Fruit fly (Drosophila melanogaster) whole organism, embryonic: ENCODE results near the gene CG14082.

Experiments used
- Antp ChIP-seq: fragments of 200-800 bp; sonication (Bioruptor generic); optimal IDR thresholded peaks from 3 replicates; lab custom pipeline; 2016; ENCODE audit warnings: missing biosample characterization, missing genetic modification characterization
- C15 ChIP-seq: fragments of 200-800 bp; sonication (Bioruptor generic); IDR thresholded peaks from 3 replicates; pipeline ENCODE4 v1.3.6; 2022; ENCODE audit warnings: missing biosample characterization, missing genetic modification characterization
- CG10321 ChIP-seq: fragments of 200-800 bp; sonication (Bioruptor generic); IDR thresholded peaks from 2 replicates; pipeline ENCODE4 v1.3.6; 2022; ENCODE audit warnings: missing biosample characterization, missing genetic modification characterization
- CG11723 ChIP-seq: fragments of 200-800 bp; sonication (Bioruptor generic); optimal IDR thresholded peaks from 2 replicates; lab custom pipeline; 2017; ENCODE audit warnings: missing biosample characterization, mild to moderate bottlenecking, missing genetic modification characterization
- CG13123 ChIP-seq: fragments of 200-800 bp; sonication (Bioruptor generic); optimal IDR thresholded peaks from 2 replicates; lab custom pipeline; 2016; ENCODE audit warnings: missing biosample characterization, missing genetic modification characterization
- CG13296 ChIP-seq: fragments of 200-800 bp; sonication (Bioruptor generic); optimal IDR thresholded peaks from 3 replicates; lab custom pipeline; 2018; ENCODE audit warnings: missing biosample characterization, mild to moderate bottlenecking, missing genetic modification characterization
- CG15011 ChIP-seq: fragments of 200-800 bp; sonication (Bioruptor generic); optimal IDR thresholded peaks from 3 replicates; lab custom pipeline; 2018; ENCODE audit warnings: missing biosample characterization, mild to moderate bottlenecking, missing genetic modification characterization
- CG16815 ChIP-seq: fragments of 200-800 bp; sonication (Bioruptor generic); optimal IDR thresholded peaks from 3 replicates; lab custom pipeline; 2017; ENCODE audit warnings: missing biosample characterization, mild to moderate bottlenecking, missing genetic modification characterization
- CG17829 ChIP-seq: fragments of 200-800 bp; optimal IDR thresholded peaks from 2 replicates; lab custom pipeline; 2019; ENCODE audit warnings: missing biosample characterization, mild to moderate bottlenecking, missing genetic modification characterization, moderate library complexity
- CG2116 ChIP-seq: fragments of 200-800 bp; sonication (Bioruptor generic); optimal IDR thresholded peaks from 3 replicates; lab custom pipeline; 2018; ENCODE audit warnings: missing biosample characterization, mild to moderate bottlenecking, missing genetic modification characterization
- CG2129 ChIP-seq: fragments of 200-800 bp; sonication (Bioruptor generic); IDR thresholded peaks from 2 replicates; pipeline ENCODE4 v1.3.6; 2022; ENCODE audit warnings: missing biosample characterization, missing genetic modification characterization; ENCODE audit not compliant: partially characterized antibody
- CG31441 ChIP-seq: fragments of 200-800 bp; sonication (Bioruptor generic); IDR thresholded peaks from 2 replicates; pipeline ENCODE4 v1.3.6; 2022; ENCODE audit warnings: missing biosample characterization, missing genetic modification characterization
- CG3163 ChIP-seq: fragments of 200-800 bp; sonication (Bioruptor generic); optimal IDR thresholded peaks from 3 replicates; lab custom pipeline; 2016; ENCODE audit warnings: missing biosample characterization, missing genetic modification characterization
- CG33213 ChIP-seq: fragments of 200-800 bp; sonication (Bioruptor generic); optimal IDR thresholded peaks from 3 replicates; lab custom pipeline; 2016; ENCODE audit warnings: missing biosample characterization, missing genetic modification characterization
- CG4617 ChIP-seq: fragments of 200-800 bp; sonication (Bioruptor generic); optimal IDR thresholded peaks from 3 replicates; lab custom pipeline; 2016; ENCODE audit warnings: missing biosample characterization, missing genetic modification characterization, borderline replicate concordance
- CG4707 ChIP-seq: fragments of 200-800 bp; sonication (Bioruptor generic); optimal IDR thresholded peaks from 2 replicates; lab custom pipeline; 2018; ENCODE audit warnings: missing biosample characterization, mild to moderate bottlenecking, missing genetic modification characterization, moderate library complexity
- CG5953 ChIP-seq: fragments of 200-800 bp; sonication (Bioruptor generic); IDR thresholded peaks from 2 replicates; pipeline ENCODE4 v1.3.6; 2022; ENCODE audit warnings: missing biosample characterization, missing genetic modification characterization
- CG6689 ChIP-seq: fragments of 200-800 bp; sonication (Bioruptor generic); IDR thresholded peaks from 2 replicates; pipeline ENCODE4 v1.3.6; 2022; ENCODE audit warnings: missing biosample characterization, missing genetic modification characterization
- CG8924 ChIP-seq: fragments of 200-800 bp; optimal IDR thresholded peaks from 3 replicates; lab custom pipeline; 2019; ENCODE audit warnings: missing biosample characterization, mild to moderate bottlenecking, missing genetic modification characterization, moderate library complexity
- CG9727 ChIP-seq: fragments of 200-800 bp; sonication (Bioruptor generic); optimal IDR thresholded peaks from 3 replicates; lab custom pipeline; 2017; ENCODE audit warnings: missing biosample characterization, mild to moderate bottlenecking, missing genetic modification characterization
- CG9876 ChIP-seq: fragments of 200-800 bp; sonication (Bioruptor generic); optimal IDR thresholded peaks from 2 replicates; lab custom pipeline; 2016; ENCODE audit warnings: missing biosample characterization, missing genetic modification characterization
- CoRest ChIP-seq: fragments of 200-800 bp; sonication (Bioruptor generic); optimal IDR thresholded peaks from 3 replicates; lab custom pipeline; 2018; ENCODE audit warnings: missing biosample characterization, mild to moderate bottlenecking, missing genetic modification characterization, moderate library complexity
- Doc2 ChIP-seq: fragments of 200-800 bp; sonication (Bioruptor generic); IDR thresholded peaks from 2 replicates; pipeline ENCODE4 v1.3.6; 2022; ENCODE audit warnings: missing biosample characterization, missing genetic modification characterization
- Kr ChIP-seq: fragments of 200-800 bp; sonication (Bioruptor generic); optimal IDR thresholded peaks from 2 replicates; lab custom pipeline; 2017; ENCODE audit warnings: missing biosample characterization, mild to moderate bottlenecking, missing genetic modification characterization
- Meics ChIP-seq: fragments of 200-800 bp; sonication (Bioruptor generic); optimal IDR thresholded peaks from 2 replicates; lab custom pipeline; 2017; ENCODE audit warnings: missing biosample characterization, mild to moderate bottlenecking, missing genetic modification characterization
- Mes4 ChIP-seq: fragments of 200-800 bp; sonication (Bioruptor generic); optimal IDR thresholded peaks from 2 replicates; lab custom pipeline; 2016; ENCODE audit warnings: missing biosample characterization, missing genetic modification characterization
- Pdp1 ChIP-seq, 2 experiments: fragments of 200-800 bp; sonication (Bioruptor generic); optimal IDR thresholded peaks; 3 replicates each; lab custom pipeline; 2016; ENCODE audit warnings: missing biosample characterization in 2 of 2, missing genetic modification characterization in 2 of 2, mild to moderate bottlenecking in 1 of 2, moderate library complexity in 1 of 2
- Trl ChIP-seq, 3 experiments: fragments of >200 bp in 2 of 3; fragments of 200-800 bp in 1 of 3; sonication (Bioruptor generic) in 1 of 3; optimal IDR thresholded peaks; 2 replicates in 1 of 3; 3 replicates in 2 of 3; lab custom pipeline; 2016 to 2017; ENCODE audit warnings: missing biosample characterization in 1 of 3, missing genetic modification characterization in 1 of 3
- Xrp1 ChIP-seq: fragments of 200-800 bp; sonication (Bioruptor generic); IDR thresholded peaks from 2 replicates; pipeline ENCODE4 v1.3.6; 2022; ENCODE audit warnings: missing biosample characterization, missing genetic modification characterization
- abd-A ChIP-seq: fragments of 200-800 bp; sonication (Bioruptor generic); optimal IDR thresholded peaks from 3 replicates; lab custom pipeline; 2019; ENCODE audit warnings: missing biosample characterization, mild to moderate bottlenecking, missing genetic modification characterization, moderate library complexity
- al ChIP-seq: fragments of 200-800 bp; sonication (Bioruptor generic); IDR thresholded peaks from 2 replicates; pipeline ENCODE4 v1.3.6; 2022; ENCODE audit warnings: missing biosample characterization, missing genetic modification characterization
- amos ChIP-seq: fragments of 200-800 bp; sonication (Bioruptor generic); IDR thresholded peaks from 2 replicates; pipeline ENCODE4 v1.3.6; 2022; ENCODE audit warnings: missing biosample characterization, missing genetic modification characterization; ENCODE audit not compliant: partially characterized antibody
- ara ChIP-seq: fragments of 200-800 bp; sonication (Bioruptor generic); IDR thresholded peaks from 2 replicates; pipeline ENCODE4 v1.3.6; 2022; ENCODE audit warnings: missing biosample characterization, missing genetic modification characterization
- bab2 ChIP-seq: fragments of 200-800 bp; sonication (Bioruptor generic); optimal IDR thresholded peaks from 2 replicates; lab custom pipeline; 2016; ENCODE audit warnings: missing biosample characterization, missing genetic modification characterization
- da ChIP-seq: fragments of 200-800 bp; sonication (Bioruptor generic); optimal IDR thresholded peaks from 2 replicates; lab custom pipeline; 2016; ENCODE audit warnings: missing biosample characterization, missing genetic modification characterization
- dysf ChIP-seq: fragments of 200-800 bp; sonication (Bioruptor generic); IDR thresholded peaks from 3 replicates; pipeline ENCODE4 v1.3.6; 2022; ENCODE audit warnings: missing biosample characterization, missing genetic modification characterization
- ftz-f1 ChIP-seq: fragments of 200-800 bp; sonication (Bioruptor generic); optimal IDR thresholded peaks from 2 replicates; lab custom pipeline; 2016; ENCODE audit warnings: missing biosample characterization, missing genetic modification characterization
- grn ChIP-seq: fragments of 200-800 bp; sonication (Bioruptor generic); optimal IDR thresholded peaks from 3 replicates; lab custom pipeline; 2017; ENCODE audit warnings: missing biosample characterization, missing genetic modification characterization
- gt ChIP-seq: fragments of 200-800 bp; sonication (Bioruptor generic); IDR thresholded peaks from 2 replicates; pipeline ENCODE4 v1.3.6; 2022; ENCODE audit warnings: missing biosample characterization, missing genetic modification characterization
- h ChIP-seq: fragments of >200 bp; optimal IDR thresholded peaks from 2 replicates; lab custom pipeline; 2017
- mirr ChIP-seq: fragments of 200-800 bp; sonication (Bioruptor generic); optimal IDR thresholded peaks from 3 replicates; lab custom pipeline; 2018; ENCODE audit warnings: missing biosample characterization, mild to moderate bottlenecking, missing genetic modification characterization
- odd ChIP-seq: fragments of 200-800 bp; sonication (Bioruptor generic); optimal IDR thresholded peaks from 2 replicates; lab custom pipeline; 2017; ENCODE audit warnings: missing biosample characterization, mild to moderate bottlenecking, missing genetic modification characterization
- org-1 ChIP-seq: fragments of 200-800 bp; sonication (Bioruptor generic); optimal IDR thresholded peaks from 2 replicates; lab custom pipeline; 2017; ENCODE audit warnings: missing biosample characterization, missing genetic modification characterization
- pho ChIP-seq: fragments of 200-800 bp; sonication (Bioruptor generic); optimal IDR thresholded peaks from 2 replicates; lab custom pipeline; 2016; ENCODE audit warnings: missing biosample characterization, missing genetic modification characterization
- row ChIP-seq: fragments of 200-800 bp; sonication (Bioruptor generic); IDR thresholded peaks from 3 replicates; pipeline ENCODE4 v1.3.6; 2022; ENCODE audit warnings: missing biosample characterization, missing genetic modification characterization
- sc ChIP-seq, 3 experiments: fragments of >200 bp in 2 of 3; fragments of 200-800 bp in 1 of 3; sonication (Bioruptor generic) in 1 of 3; optimal IDR thresholded peaks; 2 replicates in 2 of 3; 3 replicates in 1 of 3; lab custom pipeline; 2017; ENCODE audit warnings: mild to moderate bottlenecking in 1 of 3, missing biosample characterization in 1 of 3, missing genetic modification characterization in 1 of 3, missing genetic modification reagents in 1 of 3
- tio ChIP-seq: fragments of 200-800 bp; sonication (Bioruptor generic); optimal IDR thresholded peaks from 2 replicates; lab custom pipeline; 2017; ENCODE audit warnings: missing biosample characterization, missing genetic modification characterization, inconsistent platforms
- unc-4 ChIP-seq: fragments of 200-800 bp; sonication (Bioruptor generic); IDR thresholded peaks from 2 replicates; pipeline ENCODE4 v1.3.6; 2022; ENCODE audit warnings: missing biosample characterization, missing genetic modification characterization; ENCODE audit not compliant: partially characterized antibody

CG14082 gene

dm6 chr3L:19092125-19093058 is 46.4 kb downstream of the CG14082 start, which contains the start of gene MESR6:
TSS of gene MESR6 (plus strand) at chr3L:19092670.
- TF ChIP-seq CG8924 (tag; lab: Kevin White, UChicago) (peak; percentile 39), CG4707 (GFP tag; lab: Kevin White, UChicago) (no peak), org-1 (no peak), Xrp1 (GFP tag; lab: Robert Waterston, UW) (peak; percentile 36; the same call in 1 of the 2 replicates), CG11723 (GFP tag; lab: Kevin White, UChicago) (no peak), CG17829 (tag; lab: Kevin White, UChicago) (peak; percentile 22), mirr (GFP tag; lab: Kevin White, UChicago) (no peak), Trl (optimal IDR thresholded peaks at IDR 0.05; lab: Kevin White, UChicago) (no peak), Trl (GFP tag; optimal IDR thresholded peaks at IDR 0.05; lab: Kevin White, UChicago) (no peak), da (no peak), CG16815 (GFP tag; lab: Kevin White, UChicago) (no peak), Antp (no peak), row (GFP tag; lab: Robert Waterston, UW) (peak; percentile 64), unc-4 (peak; percentile 85), pho (GFP tag; lab: Kevin White, UChicago) (no peak), tio (no peak), CG15011 (GFP tag; lab: Kevin White, UChicago) (no peak), CG10321 (GFP tag; lab: Robert Waterston, UW) (no peak), CG31441 (peak; percentile 28; the same call in 1 of the 2 replicates), ara (GFP tag; lab: Robert Waterston, UW) (no peak), grn (GFP tag; lab: Kevin White, UChicago) (no peak), Kr (GFP tag; lab: Kevin White, UChicago) (no peak), CG13296 (GFP tag; lab: Kevin White, UChicago) (peak; percentile 7), CG3163 (GFP tag; lab: Kevin White, UChicago) (no peak), odd (GFP tag; lab: Kevin White, UChicago) (no peak), amos (GFP tag; lab: Robert Waterston, UW) (peak; percentile 90), bab2 (GFP tag; lab: Kevin White, UChicago) (no peak), Mes4 (GFP tag; lab: Kevin White, UChicago) (no peak), sc (optimal IDR thresholded peaks at IDR 0.05; lab: Kevin White, UChicago) (no peak), sc (GFP tag; optimal IDR thresholded peaks at IDR 0.05; lab: Kevin White, UChicago) (no peak), CoRest (tag; lab: Kevin White, UChicago) (peak; percentile 47), CG9727 (GFP tag; lab: Kevin White, UChicago) (peak; percentile 58), CG4617 (GFP tag; lab: Kevin White, UChicago) (peak; percentile 42), CG9876 (GFP tag; lab: Kevin White, UChicago) (no peak), Pdp1 (GFP tag; optimal IDR thresholded peaks at IDR 0.05; lab: Kevin White, UChicago) (peak in 1 of 2 experiments; percentile 28), CG13123 (GFP tag; lab: Kevin White, UChicago) (no peak), C15 (GFP tag; lab: Robert Waterston, UW) (no peak), Meics (GFP tag; lab: Kevin White, UChicago) (peak; percentile 54), gt (GFP tag; lab: Robert Waterston, UW) (no peak), CG6689 (GFP tag; lab: Robert Waterston, UW) (no peak), abd-A (tag; lab: Kevin White, UChicago) (no peak), CG33213 (GFP tag; lab: Kevin White, UChicago) (peak; percentile 35), Doc2 (GFP tag; lab: Robert Waterston, UW) (no peak), ftz-f1 (peak; percentile 16), CG2129 (GFP tag; lab: Robert Waterston, UW) (peak; percentile 58), h (lab: Kevin White, UChicago) (no peak), CG5953 (no peak), CG2116 (GFP tag; lab: Kevin White, UChicago) (peak; percentile 71), al (GFP tag; lab: Robert Waterston, UW) (no peak), dysf (no peak; the same call in 2 of the 3 replicates)
